Worm (Caenorhabditis elegans) whole organism, mixed stage, embryonic: Measurements from ENCODE around the gene F02E8.4.

Experiments
- M03D4.4 ChIP-seq: sonication (generic microtip); optimal IDR thresholded peaks from 2 replicates; lab custom pipeline; 2017; ENCODE audit warnings: mild to moderate bottlenecking, missing genetic modification characterization, missing compliant biosample characterization
- bed-3 ChIP-seq: fragments of 200-800 bp; sonication (Bioruptor generic); optimal IDR thresholded peaks from 3 replicates; lab custom pipeline; 2018; ENCODE audit warnings: mild to moderate bottlenecking, missing genetic modification characterization, moderate library complexity, missing compliant biosample characterization
- blmp-1 ChIP-seq: fragments of 150-350 bp; optimal IDR thresholded peaks from 2 replicates; lab custom pipeline; 2014; ENCODE audit warnings: missing biosample characterization, missing genetic modification characterization
- ceh-39 ChIP-seq: fragments of 150-350 bp; optimal IDR thresholded peaks from 2 replicates; lab custom pipeline; 2014; ENCODE audit warnings: missing biosample characterization, missing genetic modification characterization
- ceh-43 ChIP-seq: fragments of 200-800 bp; sonication (Bioruptor generic); optimal IDR thresholded peaks from 2 replicates; lab custom pipeline; 2018; ENCODE audit warnings: mild to moderate bottlenecking, missing genetic modification characterization, moderate library complexity, missing compliant biosample characterization
- ceh-83 ChIP-seq: fragments of 200-800 bp; sonication (Bioruptor generic); optimal IDR thresholded peaks from 2 replicates; lab custom pipeline; 2018; ENCODE audit warnings: mild to moderate bottlenecking, missing genetic modification characterization, missing compliant biosample characterization
- ces-1 ChIP-seq: fragments of 150-350 bp; optimal IDR thresholded peaks from 2 replicates; lab custom pipeline; 2014; ENCODE audit warnings: missing biosample characterization, missing genetic modification reagents, missing genetic modification characterization
- cnd-1 ChIP-seq: fragments of 200-800 bp; sonication (Bioruptor generic); optimal IDR thresholded peaks from 2 replicates; lab custom pipeline; 2018; ENCODE audit warnings: mild to moderate bottlenecking, missing genetic modification characterization, missing compliant biosample characterization
- elt-1 ChIP-seq: sonication (generic microtip); optimal IDR thresholded peaks from 2 replicates; lab custom pipeline; 2017; ENCODE audit warnings: missing genetic modification characterization, mild to moderate bottlenecking, missing compliant biosample characterization, antibody characterized with exemption, moderate library complexity, borderline replicate concordance; ENCODE audit not compliant: insufficient read depth
- elt-3 ChIP-seq: fragments of 150-350 bp; optimal IDR thresholded peaks from 2 replicates; lab custom pipeline; 2014; ENCODE audit warnings: missing biosample characterization, missing genetic modification characterization
- flh-1 ChIP-seq: fragments of 200-800 bp; sonication (Bioruptor generic); optimal IDR thresholded peaks from 2 replicates; lab custom pipeline; 2018; ENCODE audit warnings: mild to moderate bottlenecking, missing genetic modification characterization, moderate library complexity, missing compliant biosample characterization
- ham-2 ChIP-seq: fragments of 200-800 bp; sonication (Bioruptor generic); optimal IDR thresholded peaks from 2 replicates; lab custom pipeline; 2018; ENCODE audit warnings: mild to moderate bottlenecking, missing genetic modification characterization, missing compliant biosample characterization
- hlh-1 ChIP-seq: fragments of 150-350 bp; optimal IDR thresholded peaks from 2 replicates; lab custom pipeline; 2014; ENCODE audit warnings: missing biosample characterization, missing genetic modification reagents, missing genetic modification characterization
- lin-13 ChIP-seq: fragments of 150-350 bp; optimal IDR thresholded peaks from 2 replicates; lab custom pipeline; 2014; ENCODE audit warnings: missing biosample characterization, missing genetic modification characterization
- lin-32 ChIP-seq: fragments of 200-800 bp; sonication (Bioruptor generic); optimal IDR thresholded peaks from 2 replicates; lab custom pipeline; 2018; ENCODE audit warnings: mild to moderate bottlenecking, missing genetic modification characterization, missing compliant biosample characterization
- lsy-2 ChIP-seq: fragments of 150-350 bp; optimal IDR thresholded peaks from 2 replicates; lab custom pipeline; 2014; ENCODE audit warnings: missing biosample characterization, missing genetic modification characterization
- mab-5 ChIP-seq: fragments of 150-350 bp; optimal IDR thresholded peaks from 2 replicates; lab custom pipeline; 2014; ENCODE audit warnings: missing biosample characterization, missing genetic modification characterization
- mep-1 ChIP-seq: fragments of 150-350 bp; optimal IDR thresholded peaks from 2 replicates; lab custom pipeline; 2017; ENCODE audit warnings: missing biosample characterization, missing genetic modification reagents, missing genetic modification characterization, inconsistent platforms
- mls-2 ChIP-seq: sonication (generic microtip); optimal IDR thresholded peaks from 2 replicates; lab custom pipeline; 2016; ENCODE audit warnings: mild to moderate bottlenecking, missing genetic modification characterization, moderate library complexity, missing compliant biosample characterization
- nhr-12 ChIP-seq: fragments of 150-350 bp; optimal IDR thresholded peaks from 2 replicates; lab custom pipeline; 2014; ENCODE audit warnings: missing biosample characterization, missing genetic modification characterization
- nhr-2 ChIP-seq: fragments of 150-350 bp; optimal IDR thresholded peaks from 2 replicates; lab custom pipeline; 2014; ENCODE audit warnings: missing biosample characterization, missing genetic modification characterization
- nhr-237 ChIP-seq: fragments of 150-350 bp; optimal IDR thresholded peaks from 2 replicates; lab custom pipeline; 2014; ENCODE audit warnings: missing biosample characterization, missing genetic modification characterization
- nhr-28 ChIP-seq: fragments of 150-350 bp; optimal IDR thresholded peaks from 2 replicates; lab custom pipeline; 2014; ENCODE audit warnings: missing biosample characterization, missing genetic modification characterization
- sem-2 ChIP-seq: fragments of 200-800 bp; sonication (Bioruptor generic); optimal IDR thresholded peaks from 2 replicates; lab custom pipeline; 2018; ENCODE audit warnings: mild to moderate bottlenecking, missing genetic modification characterization, missing compliant biosample characterization
- snpc-4 ChIP-seq: fragments of 150-350 bp; optimal IDR thresholded peaks from 2 replicates; lab custom pipeline; 2014; ENCODE audit warnings: missing biosample characterization, missing genetic modification characterization
- sptf-1 ChIP-seq: sonication (generic microtip); optimal IDR thresholded peaks from 2 replicates; lab custom pipeline; 2017; ENCODE audit warnings: mild to moderate bottlenecking, missing genetic modification characterization, moderate library complexity, missing compliant biosample characterization
- tbx-8 ChIP-seq: fragments of 200-800 bp; sonication (Bioruptor generic); optimal IDR thresholded peaks from 2 replicates; lab custom pipeline; 2018; ENCODE audit warnings: mild to moderate bottlenecking, missing genetic modification characterization, moderate library complexity, missing compliant biosample characterization
- unc-39 ChIP-seq: fragments of 150-350 bp; optimal IDR thresholded peaks from 2 replicates; lab custom pipeline; 2014; ENCODE audit warnings: missing biosample characterization, missing genetic modification characterization
- unc-62 ChIP-seq: fragments of 150-350 bp; optimal IDR thresholded peaks from 2 replicates; lab custom pipeline; 2014; ENCODE audit warnings: missing biosample characterization, missing genetic modification reagents, missing genetic modification characterization
- zip-8 ChIP-seq: fragments of 150-350 bp; optimal IDR thresholded peaks from 2 replicates; lab custom pipeline; 2014; ENCODE audit warnings: missing biosample characterization, missing genetic modification characterization
- ztf-11 ChIP-seq: fragments of 150-350 bp; optimal IDR thresholded peaks from 2 replicates; lab custom pipeline; 2014; ENCODE audit warnings: missing biosample characterization, missing genetic modification characterization

F02E8.4 gene

ce11 chrX:4429364-4429763 is 24.6 kb upstream of the F02E8.4 start:
- TF ChIP-seq elt-3 (tag; lab: Kevin White, UChicago) (no peak), lin-32 (GFP tag; lab: Kevin White, UChicago) (no peak), hlh-1 (tag; lab: Kevin White, UChicago) (peak; percentile 62)

- TF ChIP-seq elt-3 (tag; lab: Kevin White, UChicago), result no peak
- TF ChIP-seq ces-1 (GFP tag; lab: Kevin White, UChicago), result peak; percentile 81
- TF ChIP-seq, all 35 proteins: peak for 1
Measured at ce11 chrX:4434577-4434976, 19.3 kb upstream of the F02E8.4 start.

- TF ChIP-seq hlh-1 (tag; lab: Kevin White, UChicago) (peak; percentile 81), ztf-11 (tag; lab: Kevin White, UChicago) (no peak)
- TF ChIP-seq, all 35 proteins: peak for 1
Measured at ce11 chrX:4435396-4435795, 18.5 kb upstream of the F02E8.4 start.

- TF ChIP-seq hlh-1 (tag; lab: Kevin White, UChicago) (peak; percentile 18), elt-3 (tag; lab: Kevin White, UChicago) (no peak), ces-1 (GFP tag; lab: Kevin White, UChicago) (peak; percentile 8)
Measured at ce11 chrX:4437555-4437954, 16.4 kb upstream of the F02E8.4 start, which contains the start of gene cest-26. TSS of gene cest-26 (minus strand) at chrX:4437655.

- TF ChIP-seq mab-5 (no peak), elt-1 (no peak), sem-2 (no peak), snpc-4 (no peak), nhr-28 (tag; lab: Kevin White, UChicago) (no peak), unc-39 (no peak), blmp-1 (tag; lab: Kevin White, UChicago) (no peak), ham-2 (no peak)
Measured at ce11 chrX:4438823-4439222, 15.1 kb upstream of the F02E8.4 start.

ce11 chrX:4439616-4440015 is 14.3 kb upstream of the F02E8.4 start:
- no peak for TF ChIP-seq ztf-11 (tag; lab: Kevin White, UChicago)

ce11 chrX:4440641-4441040 is 13.3 kb upstream of the F02E8.4 start, which contains the start of gene F15A8.1:
TSS of gene F15A8.1 (plus strand) at chrX:4440941.
- TF ChIP-seq nhr-28 (tag; lab: Kevin White, UChicago), result no peak
- TF ChIP-seq ztf-11 (tag; lab: Kevin White, UChicago), result no peak
- TF ChIP-seq blmp-1 (tag; lab: Kevin White, UChicago), result no peak
- TF ChIP-seq flh-1, result no peak
- no peak for TF ChIP-seq lin-13
- no peak for TF ChIP-seq bed-3 (GFP tag; lab: Kevin White, UChicago)
- no peak for TF ChIP-seq nhr-237 (tag; lab: Kevin White, UChicago)
- TF ChIP-seq ceh-39, result no peak
- no peak for TF ChIP-seq elt-1
- no peak for TF ChIP-seq hlh-1 (tag; lab: Kevin White, UChicago)
- no peak for TF ChIP-seq ces-1 (GFP tag; lab: Kevin White, UChicago)
- TF ChIP-seq lsy-2 (tag; lab: Kevin White, UChicago), result no peak
- TF ChIP-seq mep-1 (tag; lab: Kevin White, UChicago), result no peak
- no peak for TF ChIP-seq nhr-2 (tag; lab: Kevin White, UChicago)
- no peak for TF ChIP-seq nhr-12 (tag; lab: Kevin White, UChicago)
- TF ChIP-seq ceh-83 (GFP tag; lab: Kevin White, UChicago), result no peak
- no peak for TF ChIP-seq sptf-1 (tag; lab: Kevin White, UChicago)
- TF ChIP-seq cnd-1 (tag; lab: Kevin White, UChicago), result no peak
- TF ChIP-seq, all 35 proteins: peak for 0

- no peak for TF ChIP-seq hlh-1 (tag; lab: Kevin White, UChicago)
- peak; percentile 33 for TF ChIP-seq lin-32 (GFP tag; lab: Kevin White, UChicago)
- no peak for TF ChIP-seq zip-8
- TF ChIP-seq M03D4.4 (tag; lab: Kevin White, UChicago), result peak; percentile 84
- peak; percentile 13 for TF ChIP-seq mep-1 (tag; lab: Kevin White, UChicago)
- no peak for TF ChIP-seq snpc-4
- TF ChIP-seq unc-62 (GFP tag; lab: Kevin White, UChicago), result no peak
- TF ChIP-seq ham-2, result no peak
- TF ChIP-seq tbx-8 (GFP tag; lab: Kevin White, UChicago), result peak; percentile 67
- peak; percentile 58 for TF ChIP-seq ceh-43 (GFP tag; lab: Kevin White, UChicago)
- TF ChIP-seq lsy-2 (tag; lab: Kevin White, UChicago), result no peak
- TF ChIP-seq flh-1, result no peak
- peak; percentile 63 for TF ChIP-seq bed-3 (GFP tag; lab: Kevin White, UChicago)
- TF ChIP-seq lin-13, result peak; percentile 18
- TF ChIP-seq nhr-28 (tag; lab: Kevin White, UChicago), result no peak
- TF ChIP-seq unc-39, result no peak
- TF ChIP-seq elt-1, result no peak
- TF ChIP-seq nhr-2 (tag; lab: Kevin White, UChicago), result no peak
- no peak for TF ChIP-seq blmp-1 (tag; lab: Kevin White, UChicago)
- no peak for TF ChIP-seq elt-3 (tag; lab: Kevin White, UChicago)
- peak; percentile 78 for TF ChIP-seq mls-2 (tag; lab: Kevin White, UChicago)
- TF ChIP-seq cnd-1 (tag; lab: Kevin White, UChicago), result peak; percentile 78
- peak; percentile 84 for TF ChIP-seq sptf-1 (tag; lab: Kevin White, UChicago)
- peak; percentile 10 for TF ChIP-seq ces-1 (GFP tag; lab: Kevin White, UChicago)
- no peak for TF ChIP-seq mab-5
- TF ChIP-seq sem-2, result peak; percentile 63
- TF ChIP-seq nhr-12 (tag; lab: Kevin White, UChicago), result no peak
- peak; percentile 80 for TF ChIP-seq ceh-83 (GFP tag; lab: Kevin White, UChicago)
- no peak for TF ChIP-seq ztf-11 (tag; lab: Kevin White, UChicago)
Measured at ce11 chrX:4444073-4444472, 9.8 kb upstream of the F02E8.4 start.
